Fruit fly (Drosophila melanogaster) whole organism, embryonic: ENCODE measurements around the gene Dok.

Source experiments
- Atf3 ChIP-seq: fragments of 200-800 bp; sonication (Bioruptor generic); optimal IDR thresholded peaks from 3 replicates; lab custom pipeline; 2016; ENCODE audit warnings: missing biosample characterization, missing genetic modification characterization
- BEAF-32 ChIP-seq: fragments of 200-800 bp; sonication (Bioruptor generic); optimal IDR thresholded peaks from 3 replicates; lab custom pipeline; 2017; ENCODE audit warnings: missing biosample characterization, missing genetic modification characterization, mild to moderate bottlenecking, moderate library complexity, missing genetic modification reagents
- CG10147 ChIP-seq: fragments of 200-800 bp; sonication (Bioruptor generic); optimal IDR thresholded peaks from 2 replicates; lab custom pipeline; 2019; ENCODE audit warnings: missing biosample characterization, mild to moderate bottlenecking, missing genetic modification characterization, moderate library complexity
- CG11398 ChIP-seq: fragments of 200-800 bp; sonication (Bioruptor generic); optimal IDR thresholded peaks from 2 replicates; lab custom pipeline; 2016; ENCODE audit warnings: missing biosample characterization, missing genetic modification characterization
- CG14860 ChIP-seq: fragments of 200-800 bp; sonication (Bioruptor generic); IDR thresholded peaks from 3 replicates; pipeline ENCODE4 v1.3.6; 2022; ENCODE audit warnings: missing biosample characterization, missing genetic modification characterization; ENCODE audit not compliant: partially characterized antibody
- CG14965 ChIP-seq: fragments of 200-800 bp; sonication (Bioruptor generic); optimal IDR thresholded peaks from 2 replicates; lab custom pipeline; 2016; ENCODE audit warnings: missing biosample characterization, missing genetic modification characterization, borderline replicate concordance
- CG17568 ChIP-seq: fragments of 200-800 bp; sonication (Bioruptor generic); optimal IDR thresholded peaks from 2 replicates; lab custom pipeline; 2018; ENCODE audit warnings: missing biosample characterization, mild to moderate bottlenecking, missing genetic modification characterization, moderate library complexity
- CG2129 ChIP-seq: fragments of 200-800 bp; sonication (Bioruptor generic); IDR thresholded peaks from 2 replicates; pipeline ENCODE4 v1.3.6; 2022; ENCODE audit warnings: missing biosample characterization, missing genetic modification characterization; ENCODE audit not compliant: partially characterized antibody
- CG3163 ChIP-seq: fragments of 200-800 bp; sonication (Bioruptor generic); optimal IDR thresholded peaks from 3 replicates; lab custom pipeline; 2016; ENCODE audit warnings: missing biosample characterization, missing genetic modification characterization
- CG32772 ChIP-seq: fragments of 200-800 bp; sonication (Bioruptor generic); IDR thresholded peaks from 2 replicates; pipeline ENCODE4 v1.3.6; 2022; ENCODE audit warnings: missing biosample characterization, missing genetic modification characterization
- CG3281 ChIP-seq: fragments of 200-800 bp; sonication (Bioruptor generic); optimal IDR thresholded peaks from 3 replicates; lab custom pipeline; 2017; ENCODE audit warnings: missing biosample characterization, mild to moderate bottlenecking, missing genetic modification characterization
- CG3726 ChIP-seq: fragments of 200-800 bp; sonication (Bioruptor generic); IDR thresholded peaks from 3 replicates; pipeline ENCODE4, ENCODE4 v1.3.6; 2022; ENCODE audit warnings: missing biosample characterization, missing genetic modification characterization
- CG6683 ChIP-seq: fragments of 200-800 bp; sonication (Bioruptor generic); optimal IDR thresholded peaks from 2 replicates; lab custom pipeline; 2017; ENCODE audit warnings: missing biosample characterization, mild to moderate bottlenecking, missing genetic modification characterization, missing genetic modification reagents
- CG6854 ChIP-seq: fragments of 200-800 bp; sonication (Bioruptor generic); optimal IDR thresholded peaks from 3 replicates; lab custom pipeline; 2017; ENCODE audit warnings: missing biosample characterization, mild to moderate bottlenecking, missing genetic modification characterization
- CG7839 ChIP-seq: fragments of 200-800 bp; sonication (Bioruptor generic); optimal IDR thresholded peaks from 3 replicates; lab custom pipeline; 2018; ENCODE audit warnings: missing biosample characterization, mild to moderate bottlenecking, missing genetic modification characterization, moderate library complexity
- CG7987 ChIP-seq: fragments of 200-800 bp; sonication (Bioruptor generic); optimal IDR thresholded peaks from 2 replicates; lab custom pipeline; 2018; ENCODE audit warnings: missing biosample characterization, mild to moderate bottlenecking, missing genetic modification characterization, moderate library complexity
- CG9437 ChIP-seq: fragments of 200-800 bp; sonication (Bioruptor generic); optimal IDR thresholded peaks from 2 replicates; lab custom pipeline; 2018; ENCODE audit warnings: missing biosample characterization, mild to moderate bottlenecking, missing genetic modification characterization
- CTCF ChIP-seq: fragments of 200-800 bp; sonication (Bioruptor generic); optimal IDR thresholded peaks from 2 replicates; lab custom pipeline; 2017; ENCODE audit warnings: missing biosample characterization, mild to moderate bottlenecking, missing genetic modification characterization, moderate library complexity
- Eip74EF ChIP-seq, 2 experiments: fragments of 200-800 bp in 1 of 2; fragments of >200 bp in 1 of 2; sonication (Bioruptor generic) in 1 of 2; optimal IDR thresholded peaks; 2 replicates each; lab custom pipeline; 2017 to 2019; ENCODE audit warnings: missing biosample characterization in 2 of 2, missing genetic modification characterization in 2 of 2, mild to moderate bottlenecking in 1 of 2, moderate library complexity in 1 of 2
- Fer2 ChIP-seq: fragments of 200-800 bp; sonication (Bioruptor generic); optimal IDR thresholded peaks from 2 replicates; lab custom pipeline; 2018; ENCODE audit warnings: missing biosample characterization, mild to moderate bottlenecking, missing genetic modification characterization, moderate library complexity
- H15 ChIP-seq: fragments of 200-800 bp; sonication (Bioruptor generic); IDR thresholded peaks from 3 replicates; pipeline ENCODE4 v1.3.6; 2022; ENCODE audit warnings: missing biosample characterization, missing genetic modification characterization
- HmgZ ChIP-seq: fragments of 200-800 bp; sonication (Bioruptor generic); optimal IDR thresholded peaks from 2 replicates; lab custom pipeline; 2018; ENCODE audit warnings: missing biosample characterization, mild to moderate bottlenecking, missing genetic modification characterization
- Hr51 ChIP-seq, 2 experiments: fragments of 200-800 bp; sonication (Bioruptor generic); optimal IDR thresholded peaks; 2 replicates in 1 of 2; 3 replicates in 1 of 2; lab custom pipeline; 2016 to 2018; ENCODE audit warnings: missing biosample characterization in 2 of 2, missing genetic modification characterization in 2 of 2, mild to moderate bottlenecking in 1 of 2, moderate library complexity in 1 of 2
- Myb ChIP-seq: fragments of 200-800 bp; sonication (Bioruptor generic); optimal IDR thresholded peaks from 2 replicates; lab custom pipeline; 2016; ENCODE audit warnings: missing biosample characterization, missing genetic modification characterization
- Nf-YB ChIP-seq: fragments of 200-800 bp; sonication (Bioruptor generic); optimal IDR thresholded peaks from 3 replicates; lab custom pipeline; 2019; ENCODE audit warnings: missing biosample characterization, mild to moderate bottlenecking, missing genetic modification characterization, moderate library complexity
- NfI ChIP-seq: fragments of 200-800 bp; sonication (Bioruptor generic); optimal IDR thresholded peaks from 3 replicates; lab custom pipeline; 2018; ENCODE audit warnings: missing biosample characterization, mild to moderate bottlenecking, missing genetic modification characterization, moderate library complexity
- Oaz ChIP-seq: fragments of 200-800 bp; sonication (Bioruptor generic); IDR thresholded peaks from 2 replicates; pipeline ENCODE4 v1.3.6; 2022; ENCODE audit warnings: missing biosample characterization, missing genetic modification characterization
- Sin3A ChIP-seq: fragments of >200 bp; optimal IDR thresholded peaks from 2 replicates; lab custom pipeline; 2018
- Sox100B ChIP-seq: fragments of 200-800 bp; sonication (Bioruptor generic); optimal IDR thresholded peaks from 3 replicates; lab custom pipeline; 2018; ENCODE audit warnings: missing biosample characterization, mild to moderate bottlenecking, missing genetic modification characterization
- Tbp ChIP-seq: fragments of >200 bp; optimal IDR thresholded peaks from 2 replicates; lab custom pipeline; 2018; ENCODE audit warnings: missing biosample characterization, missing genetic modification characterization
- Usf ChIP-seq: fragments of 200-800 bp; sonication (Bioruptor generic); optimal IDR thresholded peaks from 2 replicates; lab custom pipeline; 2017; ENCODE audit warnings: missing genotype, missing biosample characterization, missing genetic modification characterization
- ato ChIP-seq: fragments of 200-800 bp; sonication (Bioruptor generic); IDR thresholded peaks from 2 replicates; pipeline ENCODE4 v1.3.6; 2022; ENCODE audit warnings: missing biosample characterization, missing genetic modification characterization; ENCODE audit not compliant: partially characterized antibody
- cas ChIP-seq: fragments of 200-800 bp; sonication (Bioruptor generic); IDR thresholded peaks from 2 replicates; pipeline ENCODE4 v1.3.6; 2022; ENCODE audit warnings: missing biosample characterization, missing genetic modification characterization
- da ChIP-seq: fragments of 200-800 bp; sonication (Bioruptor generic); optimal IDR thresholded peaks from 2 replicates; lab custom pipeline; 2016; ENCODE audit warnings: missing biosample characterization, missing genetic modification characterization
- emc ChIP-seq: fragments of 200-800 bp; sonication (Bioruptor generic); optimal IDR thresholded peaks from 2 replicates; lab custom pipeline; 2016; ENCODE audit warnings: missing biosample characterization, missing genetic modification characterization
- exex ChIP-seq: fragments of 200-800 bp; sonication (Bioruptor generic); optimal IDR thresholded peaks from 4 replicates; lab custom pipeline; 2018; ENCODE audit warnings: missing biosample characterization, mild to moderate bottlenecking, missing genetic modification characterization, moderate library complexity
- fu2 ChIP-seq: fragments of 200-800 bp; sonication (Bioruptor generic); optimal IDR thresholded peaks from 2 replicates; lab custom pipeline; 2016; ENCODE audit warnings: missing biosample characterization, missing genetic modification characterization
- gce ChIP-seq: fragments of 200-800 bp; sonication (Bioruptor generic); IDR thresholded peaks from 3 replicates; pipeline ENCODE4 v1.3.6; 2022; ENCODE audit warnings: missing biosample characterization, missing genetic modification characterization
- gro ChIP-seq: fragments of 200-800 bp; sonication (Bioruptor generic); optimal IDR thresholded peaks from 2 replicates; lab custom pipeline; 2016; ENCODE audit warnings: missing biosample characterization, missing genetic modification characterization
- her ChIP-seq: fragments of 200-800 bp; sonication (Bioruptor generic); optimal IDR thresholded peaks from 2 replicates; lab custom pipeline; 2016; ENCODE audit warnings: missing biosample characterization, missing genetic modification characterization
- kah ChIP-seq: fragments of 200-800 bp; sonication (Bioruptor generic); optimal IDR thresholded peaks from 2 replicates; lab custom pipeline; 2018; ENCODE audit warnings: missing biosample characterization, mild to moderate bottlenecking, missing genetic modification characterization
- lilli ChIP-seq: fragments of 200-800 bp; sonication (Bioruptor generic); optimal IDR thresholded peaks from 3 replicates; lab custom pipeline; 2016; ENCODE audit warnings: missing biosample characterization, missing genetic modification characterization
- org-1 ChIP-seq: fragments of 200-800 bp; sonication (Bioruptor generic); optimal IDR thresholded peaks from 2 replicates; lab custom pipeline; 2017; ENCODE audit warnings: missing biosample characterization, missing genetic modification characterization
- peb ChIP-seq: fragments of 200-800 bp; sonication (Bioruptor generic); IDR thresholded peaks from 2 replicates; pipeline ENCODE4 v1.3.6; 2022; ENCODE audit warnings: missing biosample characterization, missing genetic modification characterization
- phol ChIP-seq: fragments of 200-800 bp; sonication (Bioruptor generic); optimal IDR thresholded peaks from 3 replicates; lab custom pipeline; 2018; ENCODE audit warnings: missing biosample characterization, mild to moderate bottlenecking, missing genetic modification characterization, moderate library complexity
- pros ChIP-seq: fragments of 200-800 bp; sonication (Bioruptor generic); optimal IDR thresholded peaks from 3 replicates; lab custom pipeline; 2019; ENCODE audit warnings: missing biosample characterization, mild to moderate bottlenecking, missing genetic modification characterization, moderate library complexity
- psq ChIP-seq: fragments of 200-800 bp; sonication (Bioruptor generic); optimal IDR thresholded peaks from 2 replicates; lab custom pipeline; 2017; ENCODE audit warnings: missing biosample characterization, missing genetic modification characterization
- sd ChIP-seq: fragments of 200-800 bp; sonication (Bioruptor generic); optimal IDR thresholded peaks from 3 replicates; lab custom pipeline; 2018; ENCODE audit warnings: missing biosample characterization, mild to moderate bottlenecking, missing genetic modification characterization, moderate library complexity
- sima ChIP-seq: fragments of 200-800 bp; sonication (Bioruptor generic); optimal IDR thresholded peaks from 2 replicates; lab custom pipeline; 2016; ENCODE audit warnings: missing biosample characterization, missing genetic modification characterization
- vfl ChIP-seq: fragments of 200-800 bp; sonication (Bioruptor generic); optimal IDR thresholded peaks from 2 replicates; lab custom pipeline; 2016; ENCODE audit warnings: missing biosample characterization, missing genetic modification characterization
- wor ChIP-seq: fragments of 200-800 bp; sonication (Bioruptor generic); IDR thresholded peaks from 2 replicates; pipeline ENCODE4 v1.3.6; 2022; ENCODE audit warnings: missing biosample characterization, missing genetic modification characterization
- yki ChIP-seq: fragments of >200 bp; optimal IDR thresholded peaks from 3 replicates; lab custom pipeline; 2018

Gene Dok

DNA sequence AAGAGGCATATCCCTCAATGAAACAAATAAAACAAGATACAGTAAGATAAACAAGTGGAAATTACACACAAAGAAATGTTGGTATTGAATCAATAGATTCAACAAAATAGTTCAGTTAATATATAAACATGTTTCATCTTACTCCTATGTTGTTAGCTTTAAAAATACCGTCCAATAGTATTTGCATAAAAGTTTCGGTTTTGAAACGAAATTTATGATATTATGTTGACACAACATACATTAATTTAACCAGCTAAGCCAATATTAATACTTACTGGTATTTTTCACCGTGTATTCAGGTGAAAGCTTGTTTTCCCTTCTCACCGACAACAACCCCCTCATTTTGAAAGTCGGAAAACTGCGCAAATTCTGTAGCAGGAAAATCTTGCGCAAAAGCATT lies 14.5 kb downstream of the Dok start (continued):
- TF ChIP-seq gro (peak; percentile 46), CTCF (GFP tag; lab: Kevin White, UChicago) (no peak), CG3281 (GFP tag; lab: Kevin White, UChicago) (peak; percentile 76), da (GFP tag; lab: Kevin White, UChicago) (no peak), BEAF-32 (GFP tag; lab: Kevin White, UChicago) (no peak), psq (GFP tag; lab: Kevin White, UChicago) (no peak), vfl (peak; percentile 17), her (GFP tag; lab: Kevin White, UChicago) (peak; percentile 29), yki (lab: Kevin White, UChicago) (no peak), org-1 (GFP tag; lab: Kevin White, UChicago) (peak; percentile 65), wor (GFP tag; lab: Robert Waterston, UW) (no peak; the same call in 1 of the 2 replicates), CG6854 (GFP tag; lab: Kevin White, UChicago) (peak; percentile 66), Nf-YB (peak; percentile 46), peb (GFP tag; lab: Robert Waterston, UW) (no peak), CG14965 (GFP tag; lab: Kevin White, UChicago) (peak; percentile 6), Atf3 (GFP tag; lab: Kevin White, UChicago) (no peak), CG17568 (GFP tag; lab: Kevin White, UChicago) (peak; percentile 64), Oaz (GFP tag; lab: Robert Waterston, UW) (0 out of 2 replicates have a peak, but pooled peaks have one; percentile 14), Eip74EF (GFP tag; optimal IDR thresholded peaks at IDR 0.05; lab: Kevin White, UChicago) (peak in 1 of 2 experiments; percentile 34), CG3163 (GFP tag; lab: Kevin White, UChicago) (no peak), sd (no peak), pros (GFP tag; lab: Kevin White, UChicago) (no peak), CG14860 (GFP tag; lab: Robert Waterston, UW) (no peak), CG2129 (GFP tag; lab: Robert Waterston, UW) (no peak), emc (GFP tag; lab: Kevin White, UChicago) (no peak), gce (GFP tag; lab: Robert Waterston, UW) (no peak), fu2 (GFP tag; lab: Kevin White, UChicago) (peak; percentile 29), Sox100B (GFP tag; lab: Kevin White, UChicago) (peak; percentile 75), Fer2 (tag; lab: Kevin White, UChicago) (peak; percentile 53), CG32772 (no peak), CG7987 (GFP tag; lab: Kevin White, UChicago) (peak; percentile 36), CG10147 (GFP tag; lab: Kevin White, UChicago) (peak; percentile 37), Sin3A (lab: Kevin White, UChicago) (no peak), H15 (no peak), lilli (peak; percentile 44), CG6683 (GFP tag; lab: Kevin White, UChicago) (peak; percentile 52), cas (GFP tag; lab: Robert Waterston, UW) (peak; percentile 24; the same call in 1 of the 2 replicates), CG9437 (GFP tag; lab: Kevin White, UChicago) (peak; percentile 6), Tbp (GFP tag; lab: Kevin White, UChicago) (no peak), ato (no peak), Myb (GFP tag; lab: Kevin White, UChicago) (peak; percentile 16), HmgZ (tag; lab: Kevin White, UChicago) (peak; percentile 58), CG7839 (tag; lab: Kevin White, UChicago) (peak; percentile 77), exex (tag; lab: Kevin White, UChicago) (peak; percentile 18), CG11398 (peak; percentile 9), kah (GFP tag; lab: Kevin White, UChicago) (peak; percentile 37), phol (peak; percentile 64), CG3726 (GFP tag; lab: Robert Waterston, UW) (no peak), sima (GFP tag; lab: Kevin White, UChicago) (no peak), Hr51 (GFP tag; optimal IDR thresholded peaks at IDR 0.05; lab: Kevin White, UChicago) (peak; percentile 33 to 78), Usf (GFP tag; lab: Kevin White, UChicago) (no peak), NfI (GFP tag; lab: Kevin White, UChicago) (peak; percentile 49)
